Worm (Caenorhabditis elegans) whole organism, L1 larva: ENCODE data around the gene clp-7.
A peak's percentile ranks its signal among the peaks of the same experiment; 100 is the strongest.

ENCODE experiments used
- C16A3.4 ChIP-seq: fragments of 150-350 bp; optimal IDR thresholded peaks from 2 replicates; lab custom pipeline; 2014; ENCODE audit warnings: missing biosample characterization, missing genetic modification characterization
- Y116A8C.19 ChIP-seq: sonication (generic microtip); optimal IDR thresholded peaks from 2 replicates; lab custom pipeline; 2016; ENCODE audit warnings: missing compliant biosample characterization, missing genetic modification characterization, borderline replicate concordance
- aha-1 ChIP-seq: fragments of 150-350 bp; optimal IDR thresholded peaks from 2 replicates; lab custom pipeline; 2014; ENCODE audit warnings: missing biosample characterization, missing genetic modification characterization
- blmp-1 ChIP-seq: fragments of 150-350 bp; optimal IDR thresholded peaks from 2 replicates; lab custom pipeline; 2014; ENCODE audit warnings: missing biosample characterization, missing genetic modification characterization
- ceh-82 ChIP-seq, 3 experiments: fragments of 150-350 bp in 1 of 3; sonication (generic microtip) in 2 of 3; optimal IDR thresholded peaks; 2 replicates each; lab custom pipeline; 2014 to 2017; ENCODE audit warnings: missing biosample characterization in 3 of 3, missing genetic modification characterization in 3 of 3
- dpl-1 ChIP-seq, 3 experiments: fragments of 150-350 bp in 2 of 3; sonication (generic microtip) in 1 of 3; optimal IDR thresholded peaks; 2 replicates each; lab custom pipeline; 2014 to 2017; ENCODE audit warnings: missing biosample characterization in 3 of 3, missing genetic modification characterization in 3 of 3, missing genetic modification reagents in 3 of 3
- dsc-1 ChIP-seq: sonication (generic microtip); optimal IDR thresholded peaks from 2 replicates; lab custom pipeline; 2016; ENCODE audit warnings: mild to moderate bottlenecking, missing genetic modification characterization, missing compliant biosample characterization
- efl-1 ChIP-seq, 4 experiments: fragments of 150-350 bp; optimal IDR thresholded peaks in 3 of 4; peaks in 1 of 4; 1 replicate in 1 of 4; 2 replicates in 3 of 4; lab custom pipeline; 2014; ENCODE audit warnings: missing biosample characterization in 2 of 4, missing genetic modification characterization in 2 of 4, missing genetic modification reagents in 2 of 4
- egl-27 ChIP-seq, 2 experiments: fragments of 150-350 bp in 1 of 2; sonication (generic microtip); optimal IDR thresholded peaks; 3 replicates each; lab custom pipeline; 2017 to 2018; ENCODE audit warnings: missing biosample characterization in 2 of 2, missing genetic modification characterization in 2 of 2, missing genetic modification reagents in 2 of 2
- elt-2 ChIP-seq: sonication (generic microtip); optimal IDR thresholded peaks from 2 replicates; lab custom pipeline; 2016; ENCODE audit warnings: missing genetic modification characterization, mild to moderate bottlenecking, inconsistent platforms, missing compliant biosample characterization, missing genetic modification reagents
- elt-3 ChIP-seq, 6 experiments: fragments of 150-350 bp in 1 of 6; sonication (generic microtip); optimal IDR thresholded peaks; 2 replicates each; lab custom pipeline; 2017 to 2018; ENCODE audit warnings: missing biosample characterization in 6 of 6, missing genetic modification characterization in 6 of 6, inconsistent platforms in 1 of 6
- fkh-10 ChIP-seq: sonication (generic microtip); optimal IDR thresholded peaks from 2 replicates; lab custom pipeline; 2017; ENCODE audit warnings: missing biosample characterization, missing genetic modification reagents, missing genetic modification characterization
- fkh-4 ChIP-seq: sonication (generic microtip); optimal IDR thresholded peaks from 2 replicates; lab custom pipeline; 2016; ENCODE audit warnings: missing compliant biosample characterization, missing genetic modification characterization, borderline replicate concordance
- fkh-8 ChIP-seq: sonication (generic microtip); optimal IDR thresholded peaks from 2 replicates; lab custom pipeline; 2016; ENCODE audit warnings: mild to moderate bottlenecking, missing genetic modification characterization, missing compliant biosample characterization
- fos-1 ChIP-seq: fragments of 150-350 bp; optimal IDR thresholded peaks from 2 replicates; lab custom pipeline; 2014; ENCODE audit warnings: missing biosample characterization, missing genetic modification characterization
- grh-1 ChIP-seq: fragments of 200-800 bp; sonication (Bioruptor generic); IDR thresholded peaks from 2 replicates; pipeline ENCODE4 v1.3.6; 2022; ENCODE audit warnings: missing genetic modification reagents, missing genetic modification characterization, missing compliant biosample characterization
- hlh-17 ChIP-seq: fragments of 200-800 bp; sonication (Bioruptor generic); optimal IDR thresholded peaks from 2 replicates; lab custom pipeline; 2018; ENCODE audit warnings: missing genetic modification characterization, mild to moderate bottlenecking, missing compliant biosample characterization, moderate library complexity, borderline replicate concordance
- hlh-4 ChIP-seq: sonication (generic microtip); optimal IDR thresholded peaks from 2 replicates; lab custom pipeline; 2016; ENCODE audit warnings: mild to moderate bottlenecking, missing genetic modification characterization, missing compliant biosample characterization
- irx-1 ChIP-seq: sonication (generic microtip); optimal IDR thresholded peaks from 2 replicates; lab custom pipeline; 2016; ENCODE audit warnings: missing genetic modification characterization, missing compliant biosample characterization
- isw-1 ChIP-seq: fragments of 200-800 bp; sonication (Bioruptor generic); IDR thresholded peaks from 2 replicates; pipeline ENCODE4 v1.3.6; 2022; ENCODE audit warnings: missing genetic modification characterization, missing compliant biosample characterization
- lin-13 ChIP-seq: fragments of 150-350 bp; optimal IDR thresholded peaks from 2 replicates; lab custom pipeline; 2014; ENCODE audit warnings: missing biosample characterization, missing genetic modification reagents, missing genetic modification characterization
- lin-14 ChIP-seq: fragments of 200-800 bp; sonication (Bioruptor generic); optimal IDR thresholded peaks from 2 replicates; lab custom pipeline; 2018; ENCODE audit warnings: mild to moderate bottlenecking, missing genetic modification characterization, moderate library complexity, missing compliant biosample characterization
- lin-15B ChIP-seq: fragments of 150-350 bp; sonication (generic microtip); optimal IDR thresholded peaks from 3 replicates; lab custom pipeline; 2014; ENCODE audit warnings: missing biosample characterization, missing genetic modification characterization
- lin-35 ChIP-seq, 2 experiments: fragments of 150-350 bp; optimal IDR thresholded peaks; 2 replicates each; lab custom pipeline; 2014; ENCODE audit warnings: missing biosample characterization in 2 of 2, missing genetic modification characterization in 2 of 2, missing genetic modification reagents in 2 of 2
- lsy-2 ChIP-seq, 2 experiments: fragments of 150-350 bp; optimal IDR thresholded peaks; 2 replicates each; lab custom pipeline; 2014; ENCODE audit warnings: missing biosample characterization in 2 of 2, missing genetic modification characterization in 2 of 2
- mab-9 ChIP-seq: fragments of 200-800 bp; sonication (Bioruptor generic); IDR thresholded peaks from 2 replicates; pipeline ENCODE4 v1.3.6; 2022; ENCODE audit warnings: missing genetic modification reagents, missing genetic modification characterization, missing compliant biosample characterization
- mdl-1 ChIP-seq, 2 experiments: fragments of 150-350 bp; optimal IDR thresholded peaks; 2 replicates each; lab custom pipeline; 2014 to 2017; ENCODE audit warnings: missing biosample characterization in 2 of 2, missing genetic modification characterization in 2 of 2, inconsistent platforms in 1 of 2
- mep-1 ChIP-seq: fragments of 150-350 bp; optimal IDR thresholded peaks from 2 replicates; lab custom pipeline; 2014; ENCODE audit warnings: missing biosample characterization, missing genetic modification characterization
- nhr-19 ChIP-seq: fragments of 200-800 bp; sonication (Bioruptor generic); conservative IDR thresholded peaks from 2 replicates; pipeline ENCODE4 v1.3.6; 2022; ENCODE audit warnings: missing genetic modification characterization, missing compliant biosample characterization
- nhr-20 ChIP-seq: sonication (generic microtip); optimal IDR thresholded peaks from 2 replicates; lab custom pipeline; 2016; ENCODE audit warnings: mild to moderate bottlenecking, missing genetic modification characterization, missing compliant biosample characterization
- nhr-28 ChIP-seq: fragments of 150-350 bp; optimal IDR thresholded peaks from 2 replicates; lab custom pipeline; 2014; ENCODE audit warnings: missing biosample characterization, missing genetic modification characterization
- nhr-47 ChIP-seq: sonication (generic microtip); optimal IDR thresholded peaks from 2 replicates; lab custom pipeline; 2016; ENCODE audit warnings: mild to moderate bottlenecking, missing genetic modification characterization, moderate library complexity, missing compliant biosample characterization
- nhr-71 ChIP-seq: sonication (generic microtip); optimal IDR thresholded peaks from 2 replicates; lab custom pipeline; 2016; ENCODE audit warnings: mild to moderate bottlenecking, missing genetic modification characterization, moderate library complexity, missing compliant biosample characterization
- nhr-76 ChIP-seq: sonication (generic microtip); optimal IDR thresholded peaks from 2 replicates; lab custom pipeline; 2017; ENCODE audit warnings: missing biosample characterization, missing genetic modification characterization
- nhr-85 ChIP-seq: sonication (generic microtip); peaks from one replicate; lab custom pipeline; 2016; ENCODE audit warnings: missing genetic modification characterization, inconsistent platforms, missing compliant biosample characterization
- nhr-90 ChIP-seq: sonication (generic microtip); optimal IDR thresholded peaks from 2 replicates; lab custom pipeline; 2016; ENCODE audit warnings: mild to moderate bottlenecking, missing genetic modification characterization, missing compliant biosample characterization; ENCODE audit not compliant: poor library complexity
- pag-3 ChIP-seq: sonication (generic microtip); optimal IDR thresholded peaks from 2 replicates; lab custom pipeline; 2017; ENCODE audit warnings: missing genetic modification characterization, mild to moderate bottlenecking, missing compliant biosample characterization, antibody characterized with exemption, borderline replicate concordance; ENCODE audit not compliant: insufficient read depth
- rnt-1 ChIP-seq: sonication (generic microtip); optimal IDR thresholded peaks from 2 replicates; lab custom pipeline; 2016; ENCODE audit warnings: mild to moderate bottlenecking, missing genetic modification characterization, moderate library complexity, missing compliant biosample characterization
- skn-1 ChIP-seq: fragments of 150-350 bp; optimal IDR thresholded peaks from 2 replicates; lab custom pipeline; 2014; ENCODE audit warnings: missing biosample characterization, missing genetic modification characterization
- snu-23 ChIP-seq: sonication (generic microtip); optimal IDR thresholded peaks from 2 replicates; lab custom pipeline; 2016; ENCODE audit warnings: missing genetic modification characterization, missing compliant biosample characterization
- sox-4 ChIP-seq: sonication (generic microtip); optimal IDR thresholded peaks from 2 replicates; lab custom pipeline; 2016; ENCODE audit warnings: missing genetic modification characterization, missing compliant biosample characterization
- swsn-7 ChIP-seq: sonication (generic microtip); optimal IDR thresholded peaks from 2 replicates; lab custom pipeline; 2016; ENCODE audit warnings: missing genetic modification characterization, missing compliant biosample characterization
- tbx-2 ChIP-seq: sonication (generic microtip); optimal IDR thresholded peaks from 2 replicates; lab custom pipeline; 2016; ENCODE audit warnings: missing genetic modification characterization, missing compliant biosample characterization
- tlp-1 ChIP-seq: fragments of 150-350 bp; optimal IDR thresholded peaks from 2 replicates; lab custom pipeline; 2014; ENCODE audit warnings: missing biosample characterization, missing genetic modification characterization
- unc-130 ChIP-seq: fragments of 150-350 bp; optimal IDR thresholded peaks from 2 replicates; lab custom pipeline; 2017; ENCODE audit warnings: missing biosample characterization, missing genetic modification characterization, inconsistent platforms
- unc-86 ChIP-seq: sonication (generic microtip); optimal IDR thresholded peaks from 2 replicates; lab custom pipeline; 2016; ENCODE audit warnings: missing genetic modification characterization, missing compliant biosample characterization
- vab-15 ChIP-seq: sonication (generic microtip); optimal IDR thresholded peaks from 2 replicates; lab custom pipeline; 2017; ENCODE audit warnings: missing genotype, mild to moderate bottlenecking, missing genetic modification characterization, missing compliant biosample characterization
- xbp-1 ChIP-seq: sonication (generic microtip); optimal IDR thresholded peaks from 2 replicates; lab custom pipeline; 2016; ENCODE audit warnings: missing genetic modification characterization, missing compliant biosample characterization

The clp-7 gene

DNA sequence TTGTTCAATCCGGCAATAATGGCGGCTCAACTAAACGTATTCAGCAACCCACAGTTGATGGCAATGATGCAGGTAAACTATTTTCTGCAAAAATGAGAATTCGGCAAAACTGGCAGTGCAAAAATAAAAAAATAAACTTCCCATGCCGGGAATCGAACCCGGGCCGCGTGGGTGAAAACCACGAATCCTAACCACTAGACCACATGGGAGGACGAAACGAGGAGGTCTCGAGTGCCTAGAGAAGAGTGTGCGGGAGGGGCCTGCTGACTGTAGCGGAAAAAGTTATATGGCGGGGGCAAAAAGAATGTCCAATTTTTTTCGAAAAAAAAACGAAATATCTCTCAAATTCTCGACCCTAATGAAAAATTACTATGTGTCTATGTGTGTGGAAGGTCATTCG is 57.7 kb downstream of the clp-7 start:
- TF ChIP-seq lsy-2 (tag; optimal IDR thresholded peaks at IDR 0.05; lab: Kevin White, UChicago), result peak; percentile 17 to 54
- TF ChIP-seq dsc-1, result peak; percentile 40
- TF ChIP-seq tbx-2 (tag; lab: Kevin White, UChicago), result peak; percentile 45
- peak in 1 of 6 experiments; percentile 17 for TF ChIP-seq elt-3 (tag; optimal IDR thresholded peaks at IDR 0.05; lab: Kevin White, UChicago)
- TF ChIP-seq lin-15B (tag; lab: Kevin White, UChicago), result no peak
- no peak for TF ChIP-seq nhr-76 (tag; lab: Kevin White, UChicago)
- peak; percentile 67 for TF ChIP-seq nhr-19 (GFP tag; lab: Robert Waterston, UW)
- peak; percentile 17 for TF ChIP-seq pag-3 (tag; lab: Kevin White, UChicago)
- peak; percentile 7 for TF ChIP-seq irx-1 (tag; lab: Kevin White, UChicago)
- peak; percentile 79 for TF ChIP-seq snu-23 (GFP tag; lab: Kevin White, UChicago)
- no peak for TF ChIP-seq unc-130 (tag; lab: Kevin White, UChicago)
- peak; percentile 70 for TF ChIP-seq nhr-71 (tag; lab: Kevin White, UChicago)
- peak; percentile 13 for TF ChIP-seq vab-15
- TF ChIP-seq elt-2 (tag; lab: Kevin White, UChicago), result no peak
- TF ChIP-seq unc-86 (tag; lab: Kevin White, UChicago), result no peak
- TF ChIP-seq xbp-1 (tag; lab: Kevin White, UChicago), result peak; percentile 17
- TF ChIP-seq nhr-47 (tag; lab: Kevin White, UChicago), result peak; percentile 62
- peak; percentile 46 for TF ChIP-seq swsn-7 (tag; lab: Kevin White, UChicago)
- TF ChIP-seq mep-1 (tag; lab: Kevin White, UChicago), result peak; percentile 59
- no peak for TF ChIP-seq fkh-10
- TF ChIP-seq blmp-1 (tag; lab: Kevin White, UChicago), result no peak
- TF ChIP-seq Y116A8C.19 (tag; lab: Kevin White, UChicago), result no peak
- TF ChIP-seq mdl-1 (tag; optimal IDR thresholded peaks at IDR 0.05; lab: Kevin White, UChicago), result peak in 1 of 2 experiments; percentile 45
- no peak for TF ChIP-seq sox-4 (tag; lab: Kevin White, UChicago)
- no peak for TF ChIP-seq fkh-8 (tag; lab: Kevin White, UChicago)
- peak; percentile 31 for TF ChIP-seq C16A3.4
- no peak for TF ChIP-seq fos-1 (tag; lab: Kevin White, UChicago)
- no peak for TF ChIP-seq egl-27 (tag; optimal IDR thresholded peaks at IDR 0.05; lab: Kevin White, UChicago)
- peak; percentile 69 for TF ChIP-seq rnt-1 (tag; lab: Kevin White, UChicago)
- peak; percentile 6; the same call in 1 of the 2 replicates for TF ChIP-seq isw-1 (GFP tag; lab: Robert Waterston, UW)
- TF ChIP-seq dpl-1 (GFP tag; optimal IDR thresholded peaks at IDR 0.05; lab: Kevin White, UChicago), result peak; percentile 13 to 55 (median 32)
- no peak for TF ChIP-seq hlh-17 (GFP tag; lab: Kevin White, UChicago)
- TF ChIP-seq nhr-90, result peak; percentile 77
- TF ChIP-seq nhr-28 (tag; lab: Kevin White, UChicago), result no peak
- TF ChIP-seq aha-1 (tag; lab: Kevin White, UChicago), result no peak
- TF ChIP-seq efl-1 (optimal IDR thresholded peaks at IDR 0.05; lab: Kevin White, UChicago), result peak; percentile 27 to 35
- TF ChIP-seq efl-1 (GFP tag; optimal IDR thresholded peaks at IDR 0.05 in 1 of 2; lab: Kevin White, UChicago), result peak; percentile 41 to 96
- peak; percentile 28 to 79 for TF ChIP-seq lin-35 (GFP tag; optimal IDR thresholded peaks at IDR 0.05; lab: Kevin White, UChicago)
- peak; percentile 43 for TF ChIP-seq lin-14 (GFP tag; lab: Kevin White, UChicago)
- TF ChIP-seq nhr-85 (tag; lab: Kevin White, UChicago), result peak; percentile 83
- TF ChIP-seq lin-13 (GFP tag; lab: Kevin White, UChicago), result peak; percentile 52
- no peak for TF ChIP-seq fkh-4 (tag; lab: Kevin White, UChicago)
- peak in 1 of 3 experiments; percentile 64 for TF ChIP-seq ceh-82 (tag; optimal IDR thresholded peaks at IDR 0.05; lab: Kevin White, UChicago)
- TF ChIP-seq mab-9 (GFP tag; lab: Robert Waterston, UW), result no peak
- no peak for TF ChIP-seq tlp-1 (tag; lab: Kevin White, UChicago)
- TF ChIP-seq nhr-20 (tag; lab: Kevin White, UChicago), result peak; percentile 58
- TF ChIP-seq hlh-4 (tag; lab: Kevin White, UChicago), result no peak
- TF ChIP-seq grh-1 (GFP tag; lab: Robert Waterston, UW), result peak; percentile 73
- TF ChIP-seq skn-1 (tag; lab: Kevin White, UChicago), result peak; percentile 24
